Worm (Caenorhabditis elegans): ENCODE results near the gene gcy-29.
A peak's percentile ranks its signal among the peaks of the same experiment; 100 is the strongest.

gcy-29 gene

ce11 chrII:14495341-14495740 lies 53.2 kb downstream of the gcy-29 start (continued):
- TF ChIP-seq isw-1 (GFP tag; IDR thresholded peaks at IDR 0.05): no peak
- no peak for TF ChIP-seq hlh-4 (tag; optimal IDR thresholded peaks at IDR 0.05)
- TF ChIP-seq aly-2 (tag; optimal IDR thresholded peaks at IDR 0.05): no peak
- TF ChIP-seq lin-13 (GFP tag; optimal IDR thresholded peaks at IDR 0.05): no peak
- 0 out of 2 replicates have a peak, but pooled peaks have one; percentile 14 for TF ChIP-seq nhr-19 (GFP tag; conservative IDR thresholded peaks at IDR 0.05)
- no peak for TF ChIP-seq jun-1 (tag; optimal IDR thresholded peaks at IDR 0.05)
- TF ChIP-seq pax-3 (tag; optimal IDR thresholded peaks at IDR 0.05): no peak
- TF ChIP-seq egl-27 (tag; optimal IDR thresholded peaks at IDR 0.05): no peak
- no peak for TF ChIP-seq nhr-11 (tag; optimal IDR thresholded peaks at IDR 0.05)
- TF ChIP-seq nhr-84 (tag; optimal IDR thresholded peaks at IDR 0.05): no peak
- no peak for TF ChIP-seq nhr-76 (tag; optimal IDR thresholded peaks at IDR 0.05)
- TF ChIP-seq mab-9 (GFP tag; IDR thresholded peaks at IDR 0.05): no peak
- no peak for TF ChIP-seq ceh-82 (tag; optimal IDR thresholded peaks at IDR 0.05)
- no peak for TF ChIP-seq unc-98 (GFP tag; IDR thresholded peaks at IDR 0.05)
- no peak for TF ChIP-seq ceh-88 (GFP tag; IDR thresholded peaks at IDR 0.05)
- no peak for TF ChIP-seq unc-62 (GFP tag; optimal IDR thresholded peaks at IDR 0.05)
- no peak for TF ChIP-seq pag-3 (tag; optimal IDR thresholded peaks at IDR 0.05; ENCODE audit: borderline replicate concordance, insufficient read depth)
- TF ChIP-seq fos-1 (tag; optimal IDR thresholded peaks at IDR 0.05): no peak
- no peak for TF ChIP-seq C04F5.9 (tag; optimal IDR thresholded peaks at IDR 0.05)
- no peak for TF ChIP-seq fkh-4 (tag; optimal IDR thresholded peaks at IDR 0.05; ENCODE audit: borderline replicate concordance)
- no peak for TF ChIP-seq ama-1 (optimal IDR thresholded peaks at IDR 0.05)

- TF ChIP-seq sptf-1 (tag; optimal IDR thresholded peaks at IDR 0.05) (no peak), lin-14 (GFP tag; optimal IDR thresholded peaks at IDR 0.05) (peak; percentile 19), skn-1 (tag; optimal IDR thresholded peaks at IDR 0.05) (peak; percentile 30), blmp-1 (tag; optimal IDR thresholded peaks at IDR 0.05) (peak; percentile 33), fkh-4 (tag; optimal IDR thresholded peaks at IDR 0.05; ENCODE audit: borderline replicate concordance) (no peak), ces-1 (GFP tag; optimal IDR thresholded peaks at IDR 0.05) (no peak), nhr-85 (tag) (peak; percentile 76), mdl-1 (tag; optimal IDR thresholded peaks at IDR 0.05) (no peak), fkh-10 (GFP tag; optimal IDR thresholded peaks at IDR 0.05) (no peak), tbx-2 (tag; optimal IDR thresholded peaks at IDR 0.05) (no peak), elt-3 (tag; optimal IDR thresholded peaks at IDR 0.05) (peak in 1 of 6 experiments; percentile 2), dpl-1 (GFP tag; optimal IDR thresholded peaks at IDR 0.05) (no peak), nhr-71 (tag; optimal IDR thresholded peaks at IDR 0.05) (no peak), nhr-20 (tag; optimal IDR thresholded peaks at IDR 0.05) (peak; percentile 2), elt-2 (tag; optimal IDR thresholded peaks at IDR 0.05) (peak; percentile 49), jun-1 (tag; optimal IDR thresholded peaks at IDR 0.05) (no peak)
These were observed 54.1 kb downstream of the gcy-29 start for ce11 chrII:14494464-14494863.

DNA sequence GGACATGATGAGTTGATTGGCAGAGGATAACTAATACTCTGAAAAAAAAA lies 54.4 kb downstream of the gcy-29 start, which contains the start of gene cysl-2:
TSS of gene cysl-2 (minus strand) at position 38 of the 50 bp plus-strand sequence.
- TF ChIP-seq dpl-1 (GFP tag; optimal IDR thresholded peaks at IDR 0.05) (no peak), snu-23 (GFP tag; optimal IDR thresholded peaks at IDR 0.05) (no peak), nhr-237 (tag; optimal IDR thresholded peaks at IDR 0.05) (no peak), alr-1 (tag; optimal IDR thresholded peaks at IDR 0.05; ENCODE audit: borderline replicate concordance) (no peak), nhr-84 (tag; optimal IDR thresholded peaks at IDR 0.05) (no peak)

DNA sequence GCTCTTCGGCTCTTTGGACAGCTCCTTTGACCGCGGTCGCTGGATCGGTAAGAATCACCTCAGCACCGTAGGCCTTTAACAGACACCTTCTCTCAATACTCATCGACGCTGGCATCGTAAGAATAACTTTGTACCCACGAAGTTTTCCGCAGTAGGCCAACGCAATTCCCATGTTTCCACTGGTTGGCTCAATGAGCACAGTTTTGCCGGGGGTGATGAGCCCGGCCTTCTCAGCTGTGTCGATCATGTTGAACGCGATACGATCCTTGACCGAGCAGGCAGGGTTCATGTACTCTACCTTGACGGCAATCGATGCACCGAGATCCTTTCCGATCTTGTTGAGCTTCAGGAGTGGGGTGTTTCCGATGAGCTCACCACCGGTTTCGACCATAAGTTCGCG lies 54.6 kb downstream of the gcy-29 start:
- no peak for TF ChIP-seq F16B12.6 (tag; optimal IDR thresholded peaks at IDR 0.05)
- no peak for TF ChIP-seq lin-14 (GFP tag; optimal IDR thresholded peaks at IDR 0.05)
- no peak for TF ChIP-seq egl-13 (tag; optimal IDR thresholded peaks at IDR 0.05)
- TF ChIP-seq fkh-8 (tag; optimal IDR thresholded peaks at IDR 0.05): no peak
- no peak for TF ChIP-seq fkh-4 (tag; optimal IDR thresholded peaks at IDR 0.05; ENCODE audit: borderline replicate concordance)
